Worm (Caenorhabditis elegans) whole organism, L2 larva: ENCODE results near the gene taf-9.

Experiments used
- C34F6.9 ChIP-seq: fragments of 150-350 bp; optimal IDR thresholded peaks from 2 replicates; lab custom pipeline; 2014; ENCODE audit warnings: missing biosample characterization, missing genetic modification characterization
- aly-2 ChIP-seq: fragments of 150-350 bp; optimal IDR thresholded peaks from 2 replicates; lab custom pipeline; 2014; ENCODE audit warnings: missing biosample characterization, missing genetic modification characterization
- ceh-16 ChIP-seq: fragments of 150-350 bp; optimal IDR thresholded peaks from 2 replicates; lab custom pipeline; 2014; ENCODE audit warnings: missing biosample characterization, missing genetic modification characterization
- mab-5 ChIP-seq: fragments of 150-350 bp; optimal IDR thresholded peaks from 2 replicates; lab custom pipeline; 2014; ENCODE audit warnings: missing biosample characterization, missing genetic modification characterization
- nhr-77 ChIP-seq: fragments of 150-350 bp; optimal IDR thresholded peaks from 2 replicates; lab custom pipeline; 2014; ENCODE audit warnings: missing biosample characterization, missing genetic modification characterization
- skn-1 ChIP-seq: sonication (generic microtip); optimal IDR thresholded peaks from 2 replicates; lab custom pipeline; 2017; ENCODE audit warnings: missing biosample characterization, missing genetic modification characterization
- sma-9 ChIP-seq, 2 experiments: fragments of 150-350 bp in 1 of 2; sonication (generic microtip) in 1 of 2; optimal IDR thresholded peaks; 2 replicates each; lab custom pipeline; 2014 to 2016; ENCODE audit warnings: missing genetic modification characterization in 2 of 2, mild to moderate bottlenecking in 1 of 2, missing biosample characterization in 1 of 2, missing compliant biosample characterization in 1 of 2, missing genetic modification reagents in 1 of 2, moderate library complexity in 1 of 2
- snpc-4 ChIP-seq: fragments of 150-350 bp; optimal IDR thresholded peaks from 2 replicates; lab custom pipeline; 2014; ENCODE audit warnings: missing biosample characterization, missing genetic modification characterization
- unc-39 ChIP-seq: fragments of 150-350 bp; optimal IDR thresholded peaks from 2 replicates; lab custom pipeline; 2014; ENCODE audit warnings: missing biosample characterization, missing genetic modification characterization

DNA sequence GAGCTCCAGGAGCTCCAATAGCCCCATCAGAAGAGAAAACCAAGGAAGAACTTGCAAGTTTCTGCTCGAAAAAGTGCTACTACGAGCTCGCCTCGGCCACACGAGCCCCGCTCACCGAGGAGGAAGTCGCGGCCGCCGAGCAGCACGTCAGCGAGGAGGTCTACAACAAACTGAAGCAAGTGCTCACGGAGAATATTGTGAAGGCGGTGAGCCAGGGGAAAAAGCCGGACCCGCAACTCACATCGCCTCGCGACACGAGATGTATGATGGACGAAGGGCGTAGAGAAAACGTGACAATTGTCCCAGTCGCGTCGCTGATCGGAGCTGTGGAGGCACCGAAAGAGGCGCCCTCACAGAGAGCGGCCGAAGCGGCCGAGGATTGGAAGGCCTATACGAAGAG, 28.6 kb downstream of the taf-9 start:
- TF ChIP-seq mab-5 (tag; lab: Kevin White, UChicago) = no peak
- no peak for TF ChIP-seq nhr-77 (tag; lab: Kevin White, UChicago)
- no peak for TF ChIP-seq C34F6.9
- TF ChIP-seq ceh-16 (tag; lab: Kevin White, UChicago) = no peak
- no peak for TF ChIP-seq sma-9 (GFP tag; optimal IDR thresholded peaks at IDR 0.05; lab: Kevin White, UChicago)
- TF ChIP-seq sma-9 (tag; optimal IDR thresholded peaks at IDR 0.05; lab: Kevin White, UChicago) = no peak
- TF ChIP-seq snpc-4 (tag; lab: Kevin White, UChicago) = no peak
- TF ChIP-seq skn-1 (tag; lab: Kevin White, UChicago) = no peak
- TF ChIP-seq aly-2 = no peak
- TF ChIP-seq unc-39 = no peak
